Fruit fly (Drosophila melanogaster) whole organism, embryonic: ENCODE data around the gene Plzf.
A peak's percentile ranks its signal among the peaks of the same experiment; 100 is the strongest.

Source experiments
- Aef1 ChIP-seq: fragments of 200-800 bp; sonication (Bioruptor generic); IDR thresholded peaks from 3 replicates; pipeline ENCODE4 v1.3.6; 2022; ENCODE audit warnings: missing biosample characterization, missing genetic modification characterization
- Asciz ChIP-seq: fragments of 200-800 bp; sonication (Bioruptor generic); optimal IDR thresholded peaks from 2 replicates; lab custom pipeline; 2017; ENCODE audit warnings: missing biosample characterization, mild to moderate bottlenecking, missing genetic modification characterization, missing genetic modification reagents
- B-H2 ChIP-seq: fragments of 200-800 bp; sonication (Bioruptor generic); optimal IDR thresholded peaks from 2 replicates; lab custom pipeline; 2018; ENCODE audit warnings: missing biosample characterization, mild to moderate bottlenecking, missing genetic modification characterization
- CG10209 ChIP-seq: fragments of 200-800 bp; sonication (Bioruptor generic); optimal IDR thresholded peaks from 3 replicates; lab custom pipeline; 2017; ENCODE audit warnings: missing biosample characterization, mild to moderate bottlenecking, missing genetic modification characterization, missing genetic modification reagents
- CG10366 ChIP-seq: fragments of 200-800 bp; sonication (Bioruptor generic); IDR thresholded peaks from 2 replicates; pipeline ENCODE4 v1.3.6; 2022; ENCODE audit warnings: missing biosample characterization, missing genetic modification characterization
- CG12155 ChIP-seq: fragments of 200-800 bp; sonication (Bioruptor generic); optimal IDR thresholded peaks from 3 replicates; lab custom pipeline; 2016; ENCODE audit warnings: missing biosample characterization, missing genetic modification characterization
- CG13894 ChIP-seq: fragments of 200-800 bp; sonication (Bioruptor generic); optimal IDR thresholded peaks from 3 replicates; lab custom pipeline; 2018; ENCODE audit warnings: missing biosample characterization, mild to moderate bottlenecking, missing genetic modification characterization, moderate library complexity
- CG15601 ChIP-seq: fragments of 200-800 bp; sonication (Bioruptor generic); optimal IDR thresholded peaks from 3 replicates; lab custom pipeline; 2019; ENCODE audit warnings: missing biosample characterization, mild to moderate bottlenecking, missing genetic modification characterization, moderate library complexity
- CG1647 ChIP-seq: fragments of 200-800 bp; sonication (Bioruptor generic); optimal IDR thresholded peaks from 3 replicates; lab custom pipeline; 2016; ENCODE audit warnings: missing biosample characterization, missing genetic modification characterization
- CG18599 ChIP-seq: fragments of 200-800 bp; sonication (Bioruptor generic); optimal IDR thresholded peaks from 3 replicates; lab custom pipeline; 2017; ENCODE audit warnings: missing biosample characterization, missing genetic modification characterization, mild to moderate bottlenecking, moderate library complexity, missing genetic modification reagents
- CG30431 ChIP-seq: fragments of 200-800 bp; sonication (Bioruptor generic); optimal IDR thresholded peaks from 2 replicates; lab custom pipeline; 2017; ENCODE audit warnings: missing biosample characterization, missing genetic modification characterization
- CG34376 ChIP-seq: fragments of 200-800 bp; sonication (Bioruptor generic); optimal IDR thresholded peaks from 2 replicates; lab custom pipeline; 2018; ENCODE audit warnings: missing biosample characterization, mild to moderate bottlenecking, missing genetic modification characterization
- CG42726 ChIP-seq: fragments of 200-800 bp; sonication (Bioruptor generic); IDR thresholded peaks from 2 replicates; pipeline ENCODE4 v1.3.6; 2022; ENCODE audit warnings: missing biosample characterization, missing genetic modification characterization; ENCODE audit not compliant: partially characterized antibody
- CG43689 ChIP-seq: fragments of 200-800 bp; sonication (Bioruptor generic); IDR thresholded peaks from 2 replicates; pipeline ENCODE4 v1.3.6; 2022; ENCODE audit warnings: missing biosample characterization, missing genetic modification characterization
- CG5180 ChIP-seq: fragments of 200-800 bp; sonication (Bioruptor generic); optimal IDR thresholded peaks from 3 replicates; lab custom pipeline; 2017; ENCODE audit warnings: missing biosample characterization, missing genetic modification characterization, mild to moderate bottlenecking, moderate library complexity, missing genetic modification reagents
- CG6254 ChIP-seq: fragments of 200-800 bp; sonication (Bioruptor generic); optimal IDR thresholded peaks from 3 replicates; lab custom pipeline; 2017; ENCODE audit warnings: mild to moderate bottlenecking, missing biosample characterization, missing genetic modification reagents, missing genetic modification characterization
- CG7928 ChIP-seq: fragments of 200-800 bp; sonication (Bioruptor generic); optimal IDR thresholded peaks from 2 replicates; lab custom pipeline; 2017; ENCODE audit warnings: missing biosample characterization, mild to moderate bottlenecking, missing genetic modification characterization
- CG7987 ChIP-seq: fragments of 200-800 bp; sonication (Bioruptor generic); optimal IDR thresholded peaks from 2 replicates; lab custom pipeline; 2018; ENCODE audit warnings: missing biosample characterization, mild to moderate bottlenecking, missing genetic modification characterization, moderate library complexity
- CG8281 ChIP-seq: fragments of 200-800 bp; sonication (Bioruptor generic); optimal IDR thresholded peaks from 2 replicates; lab custom pipeline; 2018; ENCODE audit warnings: missing biosample characterization, mild to moderate bottlenecking, missing genetic modification characterization, moderate library complexity
- CG8290 ChIP-seq, 3 experiments: fragments of 200-800 bp; sonication (Bioruptor generic); optimal IDR thresholded peaks; 2 replicates each; lab custom pipeline; 2016 to 2019; ENCODE audit warnings: missing biosample characterization in 3 of 3, missing genetic modification characterization in 3 of 3, mild to moderate bottlenecking in 2 of 3, moderate library complexity in 1 of 3
- CG8924 ChIP-seq: fragments of 200-800 bp; optimal IDR thresholded peaks from 3 replicates; lab custom pipeline; 2019; ENCODE audit warnings: missing biosample characterization, mild to moderate bottlenecking, missing genetic modification characterization, moderate library complexity
- CG9609 ChIP-seq: fragments of 200-800 bp; sonication (Bioruptor generic); optimal IDR thresholded peaks from 3 replicates; lab custom pipeline; 2016; ENCODE audit warnings: missing biosample characterization, missing genetic modification characterization
- CHES-1-like ChIP-seq: fragments of 200-800 bp; sonication (Bioruptor generic); optimal IDR thresholded peaks from 2 replicates; lab custom pipeline; 2016; ENCODE audit warnings: missing biosample characterization, missing genetic modification characterization
- HmgD ChIP-seq: fragments of 200-800 bp; sonication (Bioruptor generic); optimal IDR thresholded peaks from 3 replicates; lab custom pipeline; 2016; ENCODE audit warnings: missing biosample characterization, missing genetic modification characterization
- HmgZ ChIP-seq: fragments of 200-800 bp; sonication (Bioruptor generic); optimal IDR thresholded peaks from 2 replicates; lab custom pipeline; 2018; ENCODE audit warnings: missing biosample characterization, mild to moderate bottlenecking, missing genetic modification characterization
- MTF-1 ChIP-seq: fragments of 200-800 bp; sonication (Bioruptor generic); optimal IDR thresholded peaks from 2 replicates; lab custom pipeline; 2018; ENCODE audit warnings: missing biosample characterization, mild to moderate bottlenecking, missing genetic modification characterization, borderline replicate concordance
- Nf-YB ChIP-seq: fragments of 200-800 bp; sonication (Bioruptor generic); optimal IDR thresholded peaks from 3 replicates; lab custom pipeline; 2019; ENCODE audit warnings: missing biosample characterization, mild to moderate bottlenecking, missing genetic modification characterization, moderate library complexity
- Oaz ChIP-seq: fragments of 200-800 bp; sonication (Bioruptor generic); IDR thresholded peaks from 2 replicates; pipeline ENCODE4 v1.3.6; 2022; ENCODE audit warnings: missing biosample characterization, missing genetic modification characterization
- Oli ChIP-seq: fragments of 200-800 bp; sonication (Bioruptor generic); optimal IDR thresholded peaks from 2 replicates; lab custom pipeline; 2018; ENCODE audit warnings: missing biosample characterization, mild to moderate bottlenecking, missing genetic modification characterization, moderate library complexity
- Sry-β ChIP-seq: fragments of 200-800 bp; sonication (Bioruptor generic); optimal IDR thresholded peaks from 2 replicates; lab custom pipeline; 2018; ENCODE audit warnings: missing biosample characterization, mild to moderate bottlenecking, missing genetic modification characterization, moderate library complexity
- Stat92E ChIP-seq, 3 experiments: fragments of >200 bp in 2 of 3; fragments of 200-800 bp in 1 of 3; sonication (Bioruptor generic) in 1 of 3; optimal IDR thresholded peaks; 2 replicates each; lab custom pipeline; 2017 to 2019; ENCODE audit warnings: missing biosample characterization in 3 of 3, missing genetic modification characterization in 3 of 3, mild to moderate bottlenecking in 1 of 3, moderate library complexity in 1 of 3
- Vsx1 ChIP-seq: fragments of 200-800 bp; sonication (Bioruptor generic); optimal IDR thresholded peaks from 2 replicates; lab custom pipeline; 2017; ENCODE audit warnings: missing biosample characterization, mild to moderate bottlenecking, missing genetic modification characterization, missing genetic modification reagents
- ab ChIP-seq: fragments of 200-800 bp; sonication (Bioruptor generic); optimal IDR thresholded peaks from 2 replicates; lab custom pipeline; 2016; ENCODE audit warnings: missing biosample characterization, missing genetic modification characterization
- aop ChIP-seq: fragments of 200-800 bp; sonication (Bioruptor generic); IDR thresholded peaks from 2 replicates; pipeline ENCODE4 v1.3.6; 2022; ENCODE audit warnings: missing biosample characterization, missing genetic modification characterization
- bcd ChIP-seq: fragments of 200-800 bp; sonication (Bioruptor generic); optimal IDR thresholded peaks from 2 replicates; lab custom pipeline; 2017; ENCODE audit warnings: missing biosample characterization, mild to moderate bottlenecking, missing genetic modification characterization
- bigmax ChIP-seq: fragments of 200-800 bp; sonication (Bioruptor generic); optimal IDR thresholded peaks from 2 replicates; lab custom pipeline; 2018; ENCODE audit warnings: missing biosample characterization, mild to moderate bottlenecking, missing genetic modification characterization
- chn ChIP-seq: fragments of 200-800 bp; sonication (Bioruptor generic); optimal IDR thresholded peaks from 2 replicates; lab custom pipeline; 2016; ENCODE audit warnings: missing biosample characterization, missing genetic modification characterization
- lab ChIP-seq: fragments of 200-800 bp; sonication (Bioruptor generic); optimal IDR thresholded peaks from 3 replicates; lab custom pipeline; 2017; ENCODE audit warnings: missing biosample characterization, missing genetic modification characterization, mild to moderate bottlenecking, moderate library complexity, missing genetic modification reagents
- lola ChIP-seq, 3 experiments: fragments of >200 bp in 2 of 3; fragments of 200-800 bp in 1 of 3; sonication (Bioruptor generic) in 1 of 3; optimal IDR thresholded peaks; 2 replicates each; lab custom pipeline; 2017 to 2019; ENCODE audit warnings: missing biosample characterization in 3 of 3, missing genetic modification characterization in 3 of 3, mild to moderate bottlenecking in 1 of 3, moderate library complexity in 1 of 3
- luna ChIP-seq: fragments of 200-800 bp; sonication (Bioruptor generic); optimal IDR thresholded peaks from 2 replicates; lab custom pipeline; 2016; ENCODE audit warnings: missing biosample characterization, missing genetic modification characterization
- maf-S ChIP-seq: fragments of 200-800 bp; sonication (Bioruptor generic); optimal IDR thresholded peaks from 2 replicates; lab custom pipeline; 2016; ENCODE audit warnings: missing biosample characterization, missing genetic modification characterization
- pros ChIP-seq: fragments of 200-800 bp; sonication (Bioruptor generic); optimal IDR thresholded peaks from 3 replicates; lab custom pipeline; 2019; ENCODE audit warnings: missing biosample characterization, mild to moderate bottlenecking, missing genetic modification characterization, moderate library complexity
- pum ChIP-seq: fragments of 200-800 bp; sonication (Bioruptor generic); optimal IDR thresholded peaks from 2 replicates; lab custom pipeline; 2016; ENCODE audit warnings: missing biosample characterization, missing genetic modification characterization
- pzg ChIP-seq: fragments of 200-800 bp; sonication (Bioruptor generic); optimal IDR thresholded peaks from 3 replicates; lab custom pipeline; 2018; ENCODE audit warnings: missing biosample characterization, mild to moderate bottlenecking, missing genetic modification characterization, moderate library complexity
- so ChIP-seq: fragments of 200-800 bp; sonication (Bioruptor generic); IDR thresholded peaks from 3 replicates; pipeline ENCODE4 v1.3.6; 2022; ENCODE audit warnings: missing biosample characterization, missing genetic modification characterization
- stwl ChIP-seq: fragments of 200-800 bp; sonication (Bioruptor generic); optimal IDR thresholded peaks from 3 replicates; lab custom pipeline; 2018; ENCODE audit warnings: missing biosample characterization, mild to moderate bottlenecking, missing genetic modification characterization, moderate library complexity
- ttk ChIP-seq: fragments of 200-800 bp; sonication (Bioruptor generic); IDR thresholded peaks from 2 replicates; pipeline ENCODE4 v2.1.2; 2022; ENCODE audit warnings: missing biosample characterization, missing genetic modification characterization
- wor ChIP-seq: fragments of 200-800 bp; sonication (Bioruptor generic); IDR thresholded peaks from 2 replicates; pipeline ENCODE4 v1.3.6; 2022; ENCODE audit warnings: missing biosample characterization, missing genetic modification characterization
- yki ChIP-seq: fragments of >200 bp; optimal IDR thresholded peaks from 3 replicates; lab custom pipeline; 2018
- zf30C ChIP-seq: fragments of 200-800 bp; sonication (Bioruptor generic); optimal IDR thresholded peaks from 3 replicates; lab custom pipeline; 2018; ENCODE audit warnings: missing biosample characterization, mild to moderate bottlenecking, missing genetic modification characterization

Plzf gene

dm6 chr2L:12010100-12010876 is 38.4 kb downstream of the Plzf start (continued):
- TF ChIP-seq lola (GFP tag; optimal IDR thresholded peaks at IDR 0.05; lab: Kevin White, UChicago): no peak
- no peak for TF ChIP-seq Aef1 (GFP tag; lab: Robert Waterston, UW)
- no peak for TF ChIP-seq CG8281 (tag; lab: Kevin White, UChicago)
- peak; percentile 18 for TF ChIP-seq CG18599 (GFP tag; lab: Kevin White, UChicago)
- peak; percentile 5 for TF ChIP-seq pzg (GFP tag; lab: Kevin White, UChicago)
- no peak for TF ChIP-seq wor
- TF ChIP-seq stwl: peak; percentile 7
- TF ChIP-seq CG34376: peak; percentile 98
- no peak for TF ChIP-seq zf30C (GFP tag; lab: Kevin White, UChicago)
- peak; percentile 76 for TF ChIP-seq HmgZ (tag; lab: Kevin White, UChicago)
- peak; percentile 96 for TF ChIP-seq CG5180 (GFP tag; lab: Kevin White, UChicago)
- peak; percentile 100 for TF ChIP-seq Nf-YB (GFP tag; lab: Kevin White, UChicago)
- no peak for TF ChIP-seq Oli (tag; lab: Kevin White, UChicago)
- TF ChIP-seq so (GFP tag; lab: Robert Waterston, UW): no peak
- peak in 1 of 3 experiments; percentile 13 for TF ChIP-seq Stat92E (GFP tag; optimal IDR thresholded peaks at IDR 0.05; lab: Kevin White, UChicago)
- peak; percentile 99 for TF ChIP-seq pros
- TF ChIP-seq ab: peak; percentile 84
- peak; percentile 46 for TF ChIP-seq CG6254 (GFP tag; lab: Kevin White, UChicago)
- TF ChIP-seq yki (lab: Kevin White, UChicago): no peak
- peak; percentile 45 for TF ChIP-seq lab (GFP tag; lab: Kevin White, UChicago)
- no peak for TF ChIP-seq CG10366 (GFP tag; lab: Robert Waterston, UW)
- no peak for TF ChIP-seq CG10209 (GFP tag; lab: Kevin White, UChicago)
- peak; percentile 89 for TF ChIP-seq CG13894 (tag; lab: Kevin White, UChicago)
- TF ChIP-seq bcd (GFP tag; lab: Kevin White, UChicago): peak; percentile 44
- TF ChIP-seq maf-S: no peak
- TF ChIP-seq Sry-β: peak; percentile 36
- no peak for TF ChIP-seq CG9609 (GFP tag; lab: Kevin White, UChicago)
- TF ChIP-seq Asciz (GFP tag; lab: Kevin White, UChicago): peak; percentile 12
- TF ChIP-seq MTF-1 (GFP tag; lab: Kevin White, UChicago): peak; percentile 58
- TF ChIP-seq CG30431 (GFP tag; lab: Kevin White, UChicago): no peak
- TF ChIP-seq CG12155 (GFP tag; lab: Kevin White, UChicago): peak; percentile 82
- peak; percentile 43 for TF ChIP-seq Vsx1 (GFP tag; lab: Kevin White, UChicago)
- no peak for TF ChIP-seq CHES-1-like
- TF ChIP-seq CG43689 (GFP tag; lab: Robert Waterston, UW): no peak
- TF ChIP-seq CG7987 (GFP tag; lab: Kevin White, UChicago): peak; percentile 60
- TF ChIP-seq CG15601 (tag; lab: Kevin White, UChicago): peak; percentile 100
- TF ChIP-seq CG8290 (GFP tag; optimal IDR thresholded peaks at IDR 0.05; lab: Kevin White, UChicago): no peak
- peak; percentile 20 to 77 for TF ChIP-seq CG8290 (tag; optimal IDR thresholded peaks at IDR 0.05; lab: Kevin White, UChicago)

- TF ChIP-seq luna (GFP tag; lab: Kevin White, UChicago) (no peak), chn (GFP tag; lab: Kevin White, UChicago) (no peak), HmgD (GFP tag; lab: Kevin White, UChicago) (no peak), ttk (GFP tag; lab: Robert Waterston, UW) (no peak), aop (GFP tag; lab: Robert Waterston, UW) (no peak), Oaz (GFP tag; lab: Robert Waterston, UW) (no peak), CG1647 (GFP tag; lab: Kevin White, UChicago) (no peak), CG8924 (tag; lab: Kevin White, UChicago) (no peak), bigmax (GFP tag; lab: Kevin White, UChicago) (no peak), B-H2 (no peak), CG42726 (no peak), CG7928 (GFP tag; lab: Kevin White, UChicago) (no peak), pum (no peak)
Measured at dm6 chr2L:12007853-12008252, 40.9 kb downstream of the Plzf start, which contains the start of gene Rh5. Gene Rh5, plus strand, starts transcription at chr2L:12008153.
